Worm (Caenorhabditis elegans) whole organism, midembryonic: ENCODE results near the gene T18D3.9.
A peak's percentile ranks its signal among the peaks of the same experiment; 100 is the strongest.

Source experiments
- T22C8.4 ChIP-seq: fragments of 200-800 bp; sonication (Bioruptor generic); IDR thresholded peaks from 2 replicates; pipeline ENCODE4 v1.3.6; 2022; ENCODE audit warnings: missing genetic modification characterization, missing compliant biosample characterization
- cog-1 ChIP-seq: sonication (generic microtip); optimal IDR thresholded peaks from 2 replicates; lab custom pipeline; 2016; ENCODE audit warnings: missing genetic modification characterization, missing compliant biosample characterization
- flt-1 ChIP-seq: fragments of 200-800 bp; sonication (Bioruptor generic); IDR thresholded peaks from 2 replicates; pipeline ENCODE4 v1.3.6; 2022; ENCODE audit warnings: missing genetic modification characterization, missing compliant biosample characterization
- klf-2 ChIP-seq: fragments of 200-800 bp; sonication (Bioruptor generic); conservative IDR thresholded peaks from 2 replicates; pipeline ENCODE4 v1.3.6; 2022; ENCODE audit warnings: missing genetic modification reagents, missing genetic modification characterization, missing compliant biosample characterization
- med-1 ChIP-seq: sonication (generic microtip); optimal IDR thresholded peaks from 2 replicates; lab custom pipeline; 2017; ENCODE audit warnings: missing genetic modification characterization, mild to moderate bottlenecking, missing compliant biosample characterization, antibody characterized with exemption, missing genetic modification reagents; ENCODE audit not compliant: insufficient read depth
- ref-1 ChIP-seq: fragments of 200-800 bp; sonication (Bioruptor generic); conservative IDR thresholded peaks from 2 replicates; pipeline ENCODE4 v1.3.6; 2022; ENCODE audit warnings: missing genetic modification reagents, missing genetic modification characterization, missing compliant biosample characterization
- tab-1 ChIP-seq: fragments of 200-800 bp; sonication (Bioruptor generic); IDR thresholded peaks from 2 replicates; pipeline ENCODE4 v1.3.6; 2022; ENCODE audit warnings: missing genetic modification characterization, missing compliant biosample characterization
- ztf-23 ChIP-seq: fragments of 200-800 bp; sonication (Bioruptor generic); IDR thresholded peaks from 2 replicates; pipeline ENCODE4 v1.3.6; 2022; ENCODE audit warnings: missing genetic modification reagents, missing genetic modification characterization, missing compliant biosample characterization
- ztf-29 ChIP-seq: fragments of 200-800 bp; sonication (Bioruptor generic); IDR thresholded peaks from 2 replicates; pipeline ENCODE4 v1.3.6; 2022; ENCODE audit warnings: missing genetic modification reagents, missing genetic modification characterization, missing compliant biosample characterization

T18D3.9 gene

DNA sequence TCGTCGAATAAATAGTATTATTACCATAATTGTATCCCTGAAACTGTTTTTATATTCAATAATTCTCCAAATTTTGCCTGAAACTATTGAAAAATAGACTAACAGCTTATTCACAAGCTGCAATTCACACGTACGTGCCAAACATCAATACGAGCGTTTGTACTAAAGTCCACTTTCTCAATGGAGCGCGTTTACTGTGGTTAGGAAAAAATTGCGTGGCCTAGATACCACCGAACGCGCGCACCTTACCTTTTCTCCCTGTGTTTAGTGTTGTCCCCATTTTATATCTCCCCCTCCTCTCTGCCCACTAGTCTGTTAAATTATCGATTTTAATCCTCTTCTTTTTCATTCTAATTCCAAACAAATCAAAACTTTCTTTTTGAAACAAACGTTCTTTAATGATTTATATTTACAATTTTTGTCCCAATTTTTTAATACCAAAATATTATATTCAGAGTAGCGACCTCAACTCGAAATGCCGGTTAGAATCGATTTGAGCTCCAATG lies at the start of gene T18D3.9, which contains the start of gene T18D3.1:
Gene T18D3.9, minus strand, starts transcription at position 168 of the 506 bp plus-strand sequence.
Gene T18D3.1, plus strand, starts transcription at position 456 of the 506 bp plus-strand sequence.
- TF ChIP-seq cog-1 (tag; lab: Kevin White, UChicago), result peak; percentile 15
- no peak for TF ChIP-seq ref-1 (GFP tag; lab: Robert Waterston, UW)
- TF ChIP-seq flt-1 (GFP tag; lab: Robert Waterston, UW), result 0 out of 2 replicates have a peak, but pooled peaks have one; percentile 9

DNA sequence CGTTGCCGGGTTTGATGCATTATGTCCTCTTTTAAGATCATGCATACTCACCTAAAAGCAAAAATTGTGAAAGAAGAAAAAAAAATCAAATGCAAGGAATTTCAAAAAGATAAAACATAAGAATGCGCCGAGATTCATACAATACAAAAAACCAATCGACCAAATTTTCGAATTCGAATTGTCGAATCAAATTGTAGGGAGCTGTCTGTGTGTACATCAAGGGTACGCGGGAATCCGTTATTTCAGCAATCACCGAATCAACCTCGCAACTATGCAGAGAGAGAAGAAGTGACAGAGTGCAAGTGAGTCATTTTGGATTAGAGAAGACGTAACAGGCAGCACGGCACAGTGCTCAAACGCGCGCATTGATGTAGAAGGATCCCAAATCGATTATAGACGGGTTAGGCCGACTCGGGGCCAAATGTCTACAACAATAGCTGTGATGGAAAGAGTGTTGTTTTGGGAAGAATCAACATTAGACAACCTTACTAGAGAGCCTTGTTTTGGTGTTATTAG lies 49.1 kb upstream of the T18D3.9 start, which contains the start of gene sdz-19:
Gene sdz-19, minus strand, starts transcription at position 51 of the 516 bp plus-strand sequence.
- TF ChIP-seq T22C8.4 (no peak), ztf-23 (GFP tag; lab: Robert Waterston, UW) (no peak), cog-1 (tag; lab: Kevin White, UChicago) (no peak), klf-2 (GFP tag; lab: Robert Waterston, UW) (no peak), flt-1 (GFP tag; lab: Robert Waterston, UW) (no peak), ref-1 (GFP tag; lab: Robert Waterston, UW) (no peak), ztf-29 (no peak), med-1 (GFP tag; lab: Kevin White, UChicago) (no peak), tab-1 (no peak)

DNA sequence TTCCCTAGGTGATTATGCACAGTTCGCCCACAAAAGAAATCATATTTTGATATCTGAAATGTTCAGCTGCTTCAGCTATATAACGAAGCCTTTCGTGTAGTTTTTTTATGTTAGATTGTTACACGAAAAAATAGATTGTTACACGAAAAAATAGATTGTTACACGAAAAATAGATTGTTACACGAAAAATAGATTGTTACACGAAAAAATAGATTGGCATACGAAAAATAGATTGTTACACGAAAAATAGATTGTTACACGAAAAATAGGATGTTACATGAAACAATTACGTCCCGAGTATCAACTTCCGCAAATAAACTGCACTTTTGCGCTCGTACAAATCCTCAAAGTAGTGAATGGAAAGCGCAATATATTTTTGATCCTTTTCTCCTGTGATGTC lies 48.3 kb upstream of the T18D3.9 start:
- TF ChIP-seq klf-2 (GFP tag; lab: Robert Waterston, UW), result 0 out of 2 replicates have a peak, but pooled peaks have one; percentile 50

DNA sequence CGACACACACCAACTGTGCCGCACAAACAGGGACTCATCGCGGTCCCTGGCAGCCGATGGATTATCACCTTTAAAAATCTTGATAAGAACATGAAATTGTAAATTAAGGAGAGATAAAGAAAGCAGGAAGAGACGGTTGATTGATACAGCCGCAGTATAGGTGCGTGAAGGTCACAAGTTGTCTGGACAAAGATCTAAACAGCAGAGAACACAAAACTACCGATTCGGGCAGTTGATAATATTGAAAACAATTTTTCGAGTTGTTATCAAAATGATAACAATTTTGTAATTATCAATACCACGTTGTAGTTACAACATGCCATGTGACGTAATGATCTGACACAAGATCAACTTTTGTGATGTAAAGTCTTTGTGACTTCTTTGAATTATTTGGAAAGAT lies 46.5 kb upstream of the T18D3.9 start:
- TF ChIP-seq ztf-29, result no peak
- TF ChIP-seq cog-1 (tag; lab: Kevin White, UChicago), result peak; percentile 57

DNA sequence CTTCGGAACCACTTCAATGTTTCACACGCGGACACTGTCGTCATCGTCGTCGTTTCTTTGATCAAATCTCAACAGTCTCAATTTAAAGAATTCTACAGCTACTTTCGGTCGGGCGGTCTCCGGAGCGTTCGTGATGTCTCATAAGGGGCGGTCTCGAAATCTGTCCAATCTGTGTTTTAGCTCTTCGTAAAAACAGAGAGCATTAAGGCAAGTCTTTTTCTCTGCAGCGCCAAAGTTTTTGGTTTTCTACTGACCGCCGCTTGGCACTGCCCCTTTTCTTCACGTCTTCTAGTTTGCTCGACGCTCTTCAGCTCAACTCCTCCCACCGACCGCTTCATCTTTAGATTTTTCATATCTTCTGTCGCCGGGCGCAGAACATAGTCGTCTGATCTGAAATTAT lies 38.2 kb upstream of the T18D3.9 start, which contains the start of gene lips-1:
Gene lips-1, plus strand, starts transcription at position 301 of the 400 bp plus-strand sequence.
- TF ChIP-seq tab-1 (no peak), ztf-23 (GFP tag; lab: Robert Waterston, UW) (no peak), flt-1 (GFP tag; lab: Robert Waterston, UW) (no peak), klf-2 (GFP tag; lab: Robert Waterston, UW) (no peak), cog-1 (tag; lab: Kevin White, UChicago) (no peak), T22C8.4 (no peak), ref-1 (GFP tag; lab: Robert Waterston, UW) (no peak), med-1 (GFP tag; lab: Kevin White, UChicago) (no peak), ztf-29 (no peak)

DNA sequence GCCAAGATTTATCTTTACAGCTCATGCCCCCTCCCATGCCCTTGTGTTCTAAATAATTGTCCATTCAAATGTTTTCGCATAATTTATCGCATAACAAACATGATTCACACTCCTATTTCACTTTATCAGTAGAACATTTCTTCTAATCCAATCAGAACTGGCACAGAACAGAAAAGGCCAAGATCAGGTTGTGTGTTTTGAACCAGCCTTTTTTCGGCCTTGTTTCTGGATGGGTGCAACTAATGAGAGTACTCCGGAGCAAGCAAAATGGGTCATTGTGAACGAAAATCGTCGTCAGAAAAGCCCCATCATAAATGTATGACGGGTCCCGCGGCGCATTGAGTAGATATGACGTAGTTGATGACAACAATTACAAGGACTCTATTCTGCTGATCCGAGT lies 36.9 kb upstream of the T18D3.9 start:
- TF ChIP-seq ref-1 (GFP tag; lab: Robert Waterston, UW) (no peak), med-1 (GFP tag; lab: Kevin White, UChicago) (no peak), flt-1 (GFP tag; lab: Robert Waterston, UW) (no peak), tab-1 (no peak), klf-2 (GFP tag; lab: Robert Waterston, UW) (no peak), T22C8.4 (no peak), ztf-29 (no peak), ztf-23 (GFP tag; lab: Robert Waterston, UW) (no peak), cog-1 (tag; lab: Kevin White, UChicago) (no peak)

DNA sequence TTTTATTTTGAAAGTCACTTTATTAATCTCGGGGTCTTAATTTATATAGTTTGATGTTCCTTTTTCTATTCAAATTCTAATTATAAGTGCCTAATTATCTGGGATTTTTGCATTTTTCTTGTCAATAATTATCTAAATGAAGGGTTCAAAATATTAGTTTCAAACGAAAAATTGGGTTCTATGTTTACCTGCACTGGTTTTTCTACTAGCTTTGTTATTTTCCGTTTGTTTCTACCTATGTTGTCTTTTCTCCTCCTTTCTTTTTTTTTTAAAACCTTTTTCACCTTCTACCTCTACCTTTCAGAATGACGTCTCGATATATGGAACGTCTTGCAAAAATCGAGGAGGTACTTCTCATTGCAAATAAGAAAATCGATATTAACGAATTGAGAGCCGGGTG lies 30.5 kb upstream of the T18D3.9 start, which contains the start of gene tbc-13:
Gene tbc-13, plus strand, starts transcription at position 301 of the 400 bp plus-strand sequence.
- TF ChIP-seq cog-1 (tag; lab: Kevin White, UChicago) (no peak), tab-1 (no peak), ztf-23 (GFP tag; lab: Robert Waterston, UW) (no peak), T22C8.4 (no peak)

DNA sequence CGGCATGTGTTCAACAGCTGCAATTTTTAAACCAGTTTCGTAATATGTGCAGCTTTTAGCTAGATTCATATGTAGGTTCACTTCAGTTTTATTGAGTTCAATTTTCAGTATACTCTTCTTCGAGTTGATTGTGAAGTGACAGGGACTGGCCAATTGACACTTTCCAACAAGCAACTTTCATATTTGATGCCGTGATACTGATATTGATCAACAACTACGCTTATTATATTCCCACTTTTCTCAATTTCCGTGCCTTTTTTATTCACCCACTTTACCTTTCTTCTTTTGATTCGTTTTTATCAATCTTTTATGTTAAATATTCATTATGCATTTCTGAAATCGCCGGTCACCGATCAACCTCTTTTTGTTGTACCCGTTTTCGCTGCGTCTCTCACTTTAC lies 29.8 kb upstream of the T18D3.9 start:
- TF ChIP-seq ref-1 (GFP tag; lab: Robert Waterston, UW) (no peak), ztf-29 (no peak), flt-1 (GFP tag; lab: Robert Waterston, UW) (no peak), tab-1 (no peak), klf-2 (GFP tag; lab: Robert Waterston, UW) (no peak), ztf-23 (GFP tag; lab: Robert Waterston, UW) (no peak), med-1 (GFP tag; lab: Kevin White, UChicago) (no peak), T22C8.4 (no peak), cog-1 (tag; lab: Kevin White, UChicago) (no peak)

DNA sequence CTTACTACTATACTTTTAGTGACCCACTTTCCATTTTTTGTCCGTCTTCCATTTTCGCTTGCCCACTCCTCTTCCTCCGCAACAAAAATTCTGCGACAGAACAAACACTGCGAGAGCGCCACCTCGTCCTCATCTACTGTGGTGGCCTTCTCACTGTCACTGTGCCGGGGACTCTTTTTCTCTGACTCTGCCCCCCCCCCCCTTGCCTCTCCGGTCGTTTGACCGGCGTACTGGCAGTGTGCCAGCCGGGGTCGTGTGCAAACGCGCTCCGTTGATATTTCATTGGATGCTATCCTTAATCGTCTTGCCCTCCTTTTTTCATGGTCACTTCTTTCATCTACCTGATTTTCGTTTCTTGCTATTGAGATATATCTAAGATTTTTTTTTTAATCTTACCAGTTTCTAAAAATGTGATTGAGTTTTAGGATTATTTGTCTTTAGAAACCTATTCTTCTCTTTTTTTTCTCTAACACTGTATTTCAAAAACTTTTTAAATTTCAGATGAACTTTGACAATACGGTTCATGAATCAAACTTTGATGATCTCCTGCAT lies 26.3 kb upstream of the T18D3.9 start, which contains the start of gene atf-6:
Gene atf-6, plus strand, starts transcription at position 502 of the 552 bp plus-strand sequence.
- TF ChIP-seq ref-1 (GFP tag; lab: Robert Waterston, UW) (0 out of 2 replicates have a peak, but pooled peaks have one; percentile 37), flt-1 (GFP tag; lab: Robert Waterston, UW) (peak; percentile 74), tab-1 (0 out of 2 replicates have a peak, but pooled peaks have one; percentile 69), med-1 (GFP tag; lab: Kevin White, UChicago) (no peak), ztf-23 (GFP tag; lab: Robert Waterston, UW) (0 out of 2 replicates have a peak, but pooled peaks have one; percentile 50), T22C8.4 (no peak), klf-2 (GFP tag; lab: Robert Waterston, UW) (no peak), ztf-29 (no peak), cog-1 (tag; lab: Kevin White, UChicago) (peak; percentile 63)

DNA sequence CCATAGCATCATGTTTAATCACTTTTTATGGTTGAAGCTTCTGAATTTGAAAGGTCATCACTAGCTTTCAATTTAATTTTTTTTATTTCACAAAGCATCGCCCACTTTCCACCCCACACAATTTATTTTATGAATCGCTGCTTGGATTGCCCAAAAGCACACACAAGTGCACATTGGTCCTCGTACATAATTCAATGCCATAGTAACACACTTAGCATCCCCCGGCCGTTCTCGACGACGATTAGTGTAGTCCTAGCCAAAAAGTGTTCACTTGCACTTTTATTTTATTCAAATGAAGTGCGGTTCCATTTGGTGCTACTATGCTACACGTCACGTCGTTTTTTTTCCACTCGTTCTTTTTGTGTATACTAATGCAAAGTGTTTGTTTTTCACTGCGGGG lies 24.8 kb upstream of the T18D3.9 start:
- TF ChIP-seq med-1 (GFP tag; lab: Kevin White, UChicago), result no peak
- no peak for TF ChIP-seq T22C8.4
- no peak for TF ChIP-seq ztf-23 (GFP tag; lab: Robert Waterston, UW)
- TF ChIP-seq tab-1, result no peak
- TF ChIP-seq cog-1 (tag; lab: Kevin White, UChicago), result no peak
- TF ChIP-seq flt-1 (GFP tag; lab: Robert Waterston, UW), result no peak
- TF ChIP-seq klf-2 (GFP tag; lab: Robert Waterston, UW), result no peak
- no peak for TF ChIP-seq ztf-29
- no peak for TF ChIP-seq ref-1 (GFP tag; lab: Robert Waterston, UW)
